Worm (Caenorhabditis elegans): ENCODE results near the gene M117.6.

The M117.6 gene

ce11 chrIV:11788383-11788963 lies 39.4 kb downstream of the M117.6 start (continued):
- TF ChIP-seq pag-3 (tag; optimal IDR thresholded peaks at IDR 0.05; ENCODE audit: borderline replicate concordance, insufficient read depth) (no peak), nhr-20 (tag; optimal IDR thresholded peaks at IDR 0.05) (no peak), zip-4 (GFP tag; optimal IDR thresholded peaks at IDR 0.05) (no peak), nhr-28 (tag; optimal IDR thresholded peaks at IDR 0.05) (no peak), skn-1 (tag; optimal IDR thresholded peaks at IDR 0.05) (no peak), tlp-1 (tag; optimal IDR thresholded peaks at IDR 0.05) (no peak), ces-1 (GFP tag; optimal IDR thresholded peaks at IDR 0.05) (peak; percentile 83), fkh-10 (GFP tag; optimal IDR thresholded peaks at IDR 0.05) (peak; percentile 73), ceh-90 (tag; optimal IDR thresholded peaks at IDR 0.05) (no peak), lin-14 (GFP tag; optimal IDR thresholded peaks at IDR 0.05) (peak; percentile 84), mep-1 (tag; optimal IDR thresholded peaks at IDR 0.05) (peak; percentile 39), pqm-1 (tag; optimal IDR thresholded peaks at IDR 0.05) (no peak), C16A3.4 (tag; optimal IDR thresholded peaks at IDR 0.05) (no peak)

ce11 chrIV:11787793-11788192 lies 40.1 kb downstream of the M117.6 start:
- TF ChIP-seq dsc-1 (tag; optimal IDR thresholded peaks at IDR 0.05): peak; percentile 66
- no peak for TF ChIP-seq pag-3 (tag; optimal IDR thresholded peaks at IDR 0.05; ENCODE audit: borderline replicate concordance, insufficient read depth)

- TF ChIP-seq nhr-11 (tag; optimal IDR thresholded peaks at IDR 0.05) (no peak), dsc-1 (tag; optimal IDR thresholded peaks at IDR 0.05) (peak; percentile 98), rnt-1 (tag; optimal IDR thresholded peaks at IDR 0.05) (no peak), C16A3.4 (tag; optimal IDR thresholded peaks at IDR 0.05) (no peak), fkh-4 (tag; optimal IDR thresholded peaks at IDR 0.05; ENCODE audit: borderline replicate concordance) (peak; percentile 90), nhr-71 (tag; optimal IDR thresholded peaks at IDR 0.05) (no peak), tbx-2 (tag; optimal IDR thresholded peaks at IDR 0.05) (no peak), unc-86 (tag; optimal IDR thresholded peaks at IDR 0.05) (peak; percentile 46), ces-1 (GFP tag; optimal IDR thresholded peaks at IDR 0.05) (peak; percentile 11), hpl-2 (GFP tag; optimal IDR thresholded peaks at IDR 0.05) (no peak), lin-15B (tag; optimal IDR thresholded peaks at IDR 0.05) (no peak), ceh-82 (tag; optimal IDR thresholded peaks at IDR 0.05) (no peak), lin-14 (GFP tag; optimal IDR thresholded peaks at IDR 0.05) (peak; percentile 58), skn-1 (tag; optimal IDR thresholded peaks at IDR 0.05) (no peak), egl-13 (tag; optimal IDR thresholded peaks at IDR 0.05) (peak; percentile 16), swsn-7 (tag; optimal IDR thresholded peaks at IDR 0.05) (no peak), mab-9 (GFP tag; IDR thresholded peaks at IDR 0.05) (no peak), zip-4 (GFP tag; optimal IDR thresholded peaks at IDR 0.05) (no peak), fkh-8 (tag; optimal IDR thresholded peaks at IDR 0.05) (no peak), unc-62 (GFP tag; optimal IDR thresholded peaks at IDR 0.05) (no peak), nhr-84 (tag; optimal IDR thresholded peaks at IDR 0.05) (no peak), efl-1 (optimal IDR thresholded peaks at IDR 0.05) (no peak), efl-1 (GFP tag; optimal IDR thresholded peaks at IDR 0.05 in 1 of 2) (no peak), fkh-10 (GFP tag; optimal IDR thresholded peaks at IDR 0.05) (peak; percentile 76), pqm-1 (tag; optimal IDR thresholded peaks at IDR 0.05) (no peak), hlh-17 (GFP tag; optimal IDR thresholded peaks at IDR 0.05; ENCODE audit: borderline replicate concordance) (no peak), zag-1 (tag; optimal IDR thresholded peaks at IDR 0.05) (no peak), C04F5.9 (tag; optimal IDR thresholded peaks at IDR 0.05) (no peak), dpl-1 (GFP tag; optimal IDR thresholded peaks at IDR 0.05) (no peak), sptf-1 (tag; optimal IDR thresholded peaks at IDR 0.05) (no peak)
Measured at ce11 chrIV:11785064-11785840, 42.7 kb downstream of the M117.6 start.
